Worm (Caenorhabditis elegans) whole organism, dauer: ENCODE measurements around the gene R12C12.10.

Experiments
- unc-62 ChIP-seq: sonication (generic microtip); optimal IDR thresholded peaks from 2 replicates; lab custom pipeline; 2017; ENCODE audit warnings: missing biosample characterization, missing genetic modification reagents, missing genetic modification characterization

The R12C12.10 gene

DNA sequence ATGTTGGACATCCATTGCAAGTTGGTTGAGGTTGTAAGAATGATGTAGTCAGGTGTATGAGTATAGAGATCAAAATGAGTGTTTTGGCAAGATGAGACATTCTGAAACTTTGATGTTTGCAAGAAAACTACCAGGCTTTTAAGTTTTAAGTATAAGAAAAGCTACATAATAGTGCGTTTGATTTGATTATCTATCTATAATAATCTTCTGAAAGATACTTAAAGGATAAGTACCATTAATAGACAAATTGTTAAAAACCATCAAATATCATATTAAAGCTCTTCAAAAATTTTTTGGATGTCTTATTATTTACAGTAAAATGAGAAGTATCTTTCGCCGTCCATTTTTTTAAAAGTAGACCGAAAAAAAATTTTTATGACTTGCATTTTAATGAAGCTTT is at the start of gene R12C12.10:
R12C12.10 (minus strand) TSS at position 101 of the 400 bp plus-strand sequence.
- no peak for TF ChIP-seq unc-62 (GFP tag; lab: Kevin White, UChicago)

DNA sequence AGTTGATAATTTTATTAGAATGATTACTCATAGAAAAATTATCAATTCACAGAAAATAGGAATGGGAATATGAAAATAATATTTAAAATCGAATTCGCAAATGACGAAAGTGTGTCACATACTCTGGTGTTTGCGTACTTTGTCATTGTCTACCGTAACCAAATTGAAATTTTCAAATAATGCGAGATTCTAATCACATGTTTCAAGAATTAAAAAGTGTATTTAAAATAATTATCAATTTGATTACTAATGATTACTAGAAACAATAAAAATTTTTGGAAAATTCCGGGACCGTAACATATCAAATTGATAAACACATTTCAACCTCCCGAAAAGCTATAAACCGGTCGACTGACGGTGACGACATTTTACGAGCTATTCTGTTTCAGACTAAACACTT is 48.3 kb upstream of the R12C12.10 start, which contains the start of the genes fbf-2 and nspg-3:
fbf-2 (minus strand) TSS at position 101 of the 400 bp plus-strand sequence.
nspg-3 (plus strand) TSS at position 388 of the 400 bp plus-strand sequence.
- TF ChIP-seq unc-62 (GFP tag; lab: Kevin White, UChicago): no peak

DNA sequence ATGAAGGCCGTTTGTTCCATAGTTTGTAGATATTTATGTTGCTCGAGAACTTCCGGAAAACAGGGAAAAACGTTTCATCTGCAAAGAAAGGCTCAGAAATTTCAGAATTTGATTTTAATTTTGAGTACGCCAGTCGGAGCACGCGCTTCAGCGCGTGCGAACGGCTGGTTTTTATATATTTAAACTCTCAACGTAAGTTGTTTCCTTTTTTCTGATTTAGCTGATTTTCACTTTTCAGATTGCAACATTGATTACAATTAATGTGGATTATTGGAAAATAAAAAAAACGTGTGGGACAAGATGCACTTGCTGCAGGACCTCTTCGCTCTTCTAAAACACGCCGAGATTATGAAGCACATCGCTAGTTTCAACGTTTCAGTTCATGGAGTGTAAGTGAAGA is 39.6 kb upstream of the R12C12.10 start, which contains the start of gene F21H12.3:
F21H12.3 (plus strand) TSS at position 301 of the 400 bp plus-strand sequence.
- TF ChIP-seq unc-62 (GFP tag; lab: Kevin White, UChicago): no peak

DNA sequence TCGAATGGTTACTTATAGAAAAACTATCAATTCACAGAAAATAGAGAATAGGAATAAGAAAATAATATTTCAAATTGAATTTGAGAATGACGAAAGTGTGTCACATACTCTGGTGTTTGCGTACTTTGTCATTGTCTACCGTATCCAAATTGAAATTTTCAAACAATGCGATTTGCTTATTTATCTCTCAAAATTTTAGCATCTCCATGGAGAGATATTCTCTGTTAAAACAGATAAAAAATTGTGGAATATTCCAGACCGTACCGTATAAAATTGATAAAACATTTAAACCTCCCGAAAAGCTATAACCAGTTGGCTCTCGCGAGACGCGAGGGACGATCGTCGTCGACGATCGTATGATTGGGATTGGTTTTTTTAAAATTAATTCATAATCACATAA is 37.7 kb upstream of the R12C12.10 start, which contains the start of gene fbf-1:
fbf-1 (minus strand) TSS at position 101 of the 400 bp plus-strand sequence.
- TF ChIP-seq unc-62 (GFP tag; lab: Kevin White, UChicago): no peak

DNA sequence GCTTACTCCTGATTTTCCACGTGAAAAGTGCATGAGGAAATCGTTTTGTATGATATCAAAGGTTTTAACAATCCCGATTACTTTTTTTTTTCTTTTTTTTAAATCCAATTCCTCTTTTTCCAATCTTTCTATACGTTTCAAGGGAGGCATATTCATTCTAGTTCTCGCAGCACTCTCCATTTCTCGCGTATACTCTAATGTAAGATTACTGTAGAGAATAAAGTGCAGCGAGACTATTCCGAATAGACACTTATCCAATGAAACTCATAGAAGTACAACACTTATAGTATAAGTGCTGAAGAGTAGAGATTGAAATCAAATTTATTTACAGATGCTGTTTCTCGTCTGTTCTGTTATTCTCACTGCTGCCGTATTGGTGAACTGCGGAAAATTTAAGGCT is 34.5 kb upstream of the R12C12.10 start, which contains the start of gene H12I13.6:
H12I13.6 (plus strand) TSS at position 301 of the 400 bp plus-strand sequence.
- TF ChIP-seq unc-62 (GFP tag; lab: Kevin White, UChicago): no peak

DNA sequence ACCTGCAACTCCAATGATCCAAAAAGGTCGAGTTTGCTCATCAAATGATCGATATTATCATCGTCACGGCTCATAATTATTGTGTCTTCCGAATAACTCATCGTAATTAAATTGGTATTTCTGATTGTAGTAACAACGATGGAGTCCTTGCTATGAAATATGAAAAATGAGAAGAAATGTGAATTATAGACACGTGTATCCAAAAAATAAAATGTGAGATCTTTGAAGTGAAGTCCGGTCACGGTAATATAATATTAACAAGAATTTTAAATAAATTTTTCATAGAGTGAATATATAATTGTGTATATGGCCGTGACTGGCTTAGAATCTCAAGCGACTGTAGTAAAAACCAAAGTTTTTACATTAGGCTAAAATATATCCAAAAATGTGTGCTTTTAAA is 24.0 kb upstream of the R12C12.10 start, which contains the start of gene H12I13.1:
H12I13.1 (minus strand) TSS at position 101 of the 400 bp plus-strand sequence.
- no peak for TF ChIP-seq unc-62 (GFP tag; lab: Kevin White, UChicago)

DNA sequence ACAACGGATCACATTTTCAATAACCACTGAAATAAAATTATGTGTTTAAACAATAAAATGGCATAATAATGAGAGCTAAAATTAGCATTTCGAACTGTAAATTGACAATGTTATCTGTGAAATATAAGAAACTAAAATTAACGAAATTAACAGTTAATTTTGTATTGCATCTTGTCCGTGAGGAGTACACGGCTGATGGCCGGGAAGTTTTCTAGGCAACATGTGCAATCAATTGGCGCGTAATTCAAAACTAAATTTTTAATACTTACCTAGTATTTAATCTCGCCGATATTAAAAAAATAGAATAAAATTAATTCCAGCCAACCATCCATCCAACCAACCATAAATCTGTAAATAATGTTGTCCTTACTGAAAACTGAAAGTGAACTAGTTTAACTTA is 18.4 kb upstream of the R12C12.10 start:
- TF ChIP-seq unc-62 (GFP tag; lab: Kevin White, UChicago): no peak

DNA sequence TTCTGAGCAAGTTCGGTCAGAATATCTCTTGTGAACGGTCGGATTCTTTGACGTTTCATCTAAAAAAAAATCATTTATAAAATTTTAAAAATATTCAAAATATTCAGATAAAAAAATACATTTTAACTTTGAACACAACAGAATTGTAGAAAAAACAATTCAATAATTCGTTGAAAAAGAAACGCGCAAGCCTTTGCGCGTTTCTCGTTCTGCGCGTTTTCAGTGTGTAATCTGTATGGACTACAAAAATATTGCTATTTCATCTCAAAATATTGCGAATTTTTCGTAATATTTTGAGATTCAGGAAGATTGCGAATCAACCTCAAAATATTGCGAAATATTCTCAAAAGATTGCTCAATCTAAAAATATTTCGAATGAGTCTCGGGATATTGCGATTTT is 12.9 kb upstream of the R12C12.10 start, which contains the start of gene R12C12.7:
R12C12.7 (minus strand) TSS at position 59 of the 400 bp plus-strand sequence.
- TF ChIP-seq unc-62 (GFP tag; lab: Kevin White, UChicago): no peak

DNA sequence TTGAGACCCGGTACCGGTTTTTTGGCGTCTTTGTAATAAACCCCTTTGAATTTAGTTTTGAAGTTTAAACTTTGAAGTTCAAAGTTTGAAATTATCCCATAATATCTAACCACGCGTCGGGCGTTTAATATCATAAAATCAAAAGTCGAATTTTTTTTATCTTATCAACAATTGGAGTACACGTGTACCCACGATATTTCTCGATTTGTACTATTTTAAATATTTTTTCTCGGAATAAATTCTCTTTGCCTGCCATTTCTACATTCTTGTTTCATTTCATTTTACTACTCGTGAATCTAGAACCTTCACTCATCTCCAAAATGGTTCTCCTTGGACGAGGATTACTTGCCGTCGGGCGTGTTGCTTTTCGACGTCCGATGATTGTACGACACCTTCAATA is 7.1 kb upstream of the R12C12.10 start, which contains the start of gene gldc-1:
gldc-1 (plus strand) TSS at position 301 of the 400 bp plus-strand sequence.
- TF ChIP-seq unc-62 (GFP tag; lab: Kevin White, UChicago): no peak

DNA sequence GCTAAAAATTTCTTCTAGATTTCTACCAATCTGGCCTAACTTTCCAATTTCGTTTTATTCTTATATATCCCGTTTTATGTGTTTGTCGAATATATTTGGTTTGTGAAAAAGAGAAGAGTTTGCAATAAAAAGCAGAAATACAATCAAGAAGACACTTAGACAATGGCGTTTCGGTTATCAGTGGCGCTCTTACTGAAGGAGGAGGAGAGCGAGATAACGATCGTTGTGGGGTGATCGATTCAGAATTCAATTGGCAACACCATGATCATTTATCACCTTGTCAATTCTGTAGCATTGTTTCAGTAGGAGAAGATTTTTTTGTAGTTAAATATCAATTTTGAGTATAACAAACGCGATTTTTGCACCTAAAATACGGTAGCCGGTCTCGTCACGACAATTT is 6.5 kb upstream of the R12C12.10 start:
- no peak for TF ChIP-seq unc-62 (GFP tag; lab: Kevin White, UChicago)

DNA sequence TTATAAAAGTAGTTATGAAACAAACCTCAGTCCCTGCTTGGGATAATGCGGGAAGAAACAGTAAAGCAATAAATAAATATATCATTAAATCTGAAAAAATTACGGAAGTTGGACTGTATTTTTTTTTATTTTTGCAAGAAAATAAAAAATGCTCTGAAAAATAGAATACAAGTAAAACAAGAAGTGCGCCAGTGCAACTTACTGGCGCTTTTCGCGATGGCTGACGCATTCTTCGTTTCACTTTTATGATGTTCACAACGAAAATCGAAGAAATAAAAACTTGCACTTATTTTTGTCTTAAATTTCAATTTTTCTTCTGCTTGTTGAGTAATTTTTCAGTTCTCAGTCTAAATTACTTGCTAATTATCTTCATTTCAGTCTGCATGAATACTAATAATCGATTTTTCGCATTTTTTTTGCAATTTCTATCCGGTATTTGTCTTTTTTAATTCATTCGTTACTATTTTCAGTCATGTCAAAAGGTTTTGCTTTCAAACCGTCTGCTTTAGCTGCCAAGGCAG is 4.6 kb upstream of the R12C12.10 start, which contains the start of the genes R12C12.6 and ran-5:
R12C12.6 (minus strand) TSS at position 229 of the 521 bp plus-strand sequence.
ran-5 (plus strand) TSS at position 471 of the 521 bp plus-strand sequence.
- no peak for TF ChIP-seq unc-62 (GFP tag; lab: Kevin White, UChicago)

DNA sequence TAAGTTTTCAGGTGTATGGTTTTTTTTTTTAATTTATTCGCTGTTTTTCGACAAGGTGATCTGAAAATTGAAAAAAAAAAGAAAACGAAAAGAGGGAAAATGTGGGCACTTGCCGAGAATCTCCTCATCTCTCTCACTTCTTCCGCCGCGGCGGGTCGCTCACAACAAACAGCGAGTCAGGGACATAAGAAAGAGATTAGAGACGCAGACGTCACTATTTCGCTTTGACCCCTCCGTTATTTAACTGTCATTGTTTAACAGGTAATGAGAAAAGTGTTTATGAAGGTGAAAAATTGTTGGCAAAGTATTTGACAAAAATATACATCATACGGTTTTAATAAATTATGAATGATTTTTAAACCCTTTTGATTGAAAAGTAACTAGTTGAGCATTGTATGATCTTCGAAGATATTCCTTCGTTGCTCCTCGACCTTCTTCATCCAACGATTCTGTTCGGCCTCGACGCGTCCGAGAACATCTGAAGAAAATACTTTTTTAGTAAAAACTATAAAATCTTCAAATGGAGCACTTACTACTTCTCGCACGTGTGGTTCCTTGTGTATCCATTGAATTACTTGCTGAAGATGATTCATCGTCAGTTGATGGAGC is 3.1 kb upstream of the R12C12.10 start:
- no peak for TF ChIP-seq unc-62 (GFP tag; lab: Kevin White, UChicago)

DNA sequence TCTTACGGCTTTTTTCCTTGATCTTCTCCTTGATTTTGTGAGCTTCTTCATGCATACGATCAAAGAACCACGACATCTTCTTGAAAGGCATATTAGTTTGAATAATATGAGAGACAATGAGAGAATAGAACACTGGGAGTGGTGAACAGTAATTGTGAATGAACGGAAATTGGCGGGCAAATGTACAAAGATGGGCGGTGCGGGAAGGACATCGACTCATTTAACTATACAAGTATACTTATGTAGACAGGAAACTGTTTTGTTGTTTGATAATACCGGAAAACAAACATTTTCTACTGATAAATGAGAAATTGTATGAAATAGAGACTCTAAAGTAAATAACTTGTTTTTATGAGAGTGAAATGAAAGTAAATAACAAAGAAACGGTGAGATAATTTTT is 2.0 kb upstream of the R12C12.10 start, which contains the start of gene R12C12.5:
R12C12.5 (minus strand) TSS at position 101 of the 400 bp plus-strand sequence.
- no peak for TF ChIP-seq unc-62 (GFP tag; lab: Kevin White, UChicago)

DNA sequence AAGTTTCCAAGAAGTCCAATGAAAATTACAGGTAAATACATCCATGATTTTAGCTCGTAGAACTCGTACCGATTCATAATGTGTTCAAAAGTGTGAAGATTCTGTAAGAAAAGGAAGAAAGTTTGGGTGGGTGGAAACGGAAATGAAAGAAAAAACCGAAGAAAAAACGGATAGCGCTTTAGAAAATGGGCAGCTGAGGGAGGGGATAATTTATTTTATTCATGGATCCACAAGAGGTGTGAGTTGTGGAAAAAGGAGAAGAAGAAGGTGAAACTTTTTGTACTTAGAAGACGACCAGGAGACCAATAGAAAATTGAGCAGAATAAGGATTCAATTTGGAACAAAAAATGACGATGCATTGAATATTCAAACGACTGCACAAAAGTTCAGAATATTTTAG is 12.0 kb downstream of the R12C12.10 start, which contains the start of gene frpr-16:
frpr-16 (minus strand) TSS at position 101 of the 400 bp plus-strand sequence.
- TF ChIP-seq unc-62 (GFP tag; lab: Kevin White, UChicago): no peak

DNA sequence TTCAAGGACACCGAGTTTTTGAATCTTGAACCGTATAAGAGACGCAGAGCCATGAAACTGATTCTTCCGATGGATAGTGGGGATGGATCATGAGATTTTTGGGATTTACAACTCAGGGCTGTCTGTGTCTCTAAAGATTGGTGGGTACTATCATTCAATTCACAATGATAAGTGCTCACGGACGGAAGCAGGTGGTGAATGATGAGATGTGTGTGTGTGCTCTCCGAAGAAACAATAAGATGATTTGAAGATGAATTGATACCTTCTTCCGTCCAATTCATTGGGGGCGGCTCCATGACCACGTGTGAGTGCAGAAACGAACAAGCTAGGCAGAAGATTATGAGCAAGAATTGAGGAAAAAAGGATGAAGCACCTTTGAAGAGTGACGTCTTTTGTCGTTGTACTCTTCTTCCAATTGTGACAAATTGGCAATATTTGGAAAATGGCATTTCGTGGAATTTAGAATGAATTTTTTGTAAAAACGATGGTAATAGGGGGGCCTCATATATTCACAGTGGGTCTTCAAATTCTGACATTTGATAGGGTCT is 14.4 kb downstream of the R12C12.10 start:
- no peak for TF ChIP-seq unc-62 (GFP tag; lab: Kevin White, UChicago)

DNA sequence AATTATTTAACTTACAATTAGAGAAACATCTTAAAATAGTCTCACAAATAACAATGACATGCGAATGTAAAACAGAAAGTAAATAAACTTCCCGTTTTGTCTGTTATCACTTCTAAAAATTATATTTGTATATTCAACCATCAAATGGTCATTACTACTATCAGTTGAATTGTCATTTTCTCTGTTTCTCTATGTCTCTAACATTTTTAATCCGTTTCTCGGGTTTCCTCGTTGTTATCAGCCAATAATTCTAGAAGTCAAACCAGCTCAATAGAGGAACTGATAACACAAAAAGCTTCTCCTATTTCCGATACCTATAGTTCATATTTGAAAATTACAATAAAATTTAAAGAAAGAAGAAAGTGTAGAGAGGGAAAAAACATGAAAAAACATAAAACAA is 16.4 kb downstream of the R12C12.10 start:
- no peak for TF ChIP-seq unc-62 (GFP tag; lab: Kevin White, UChicago)
